Fruit fly (Drosophila melanogaster) whole organism, embryonic: ENCODE data around the gene Or7a.

Experiments used
- Atf3 ChIP-seq: fragments of 200-800 bp; sonication (Bioruptor generic); optimal IDR thresholded peaks from 3 replicates; lab custom pipeline; 2016; ENCODE audit warnings: missing biosample characterization, missing genetic modification characterization
- Bgb ChIP-seq: fragments of 200-800 bp; sonication (Bioruptor generic); IDR thresholded peaks from 2 replicates; pipeline ENCODE4 v1.3.6; 2022; ENCODE audit warnings: missing biosample characterization, missing genetic modification characterization; ENCODE audit not compliant: partially characterized antibody
- CG10321 ChIP-seq: fragments of 200-800 bp; sonication (Bioruptor generic); IDR thresholded peaks from 2 replicates; pipeline ENCODE4 v1.3.6; 2022; ENCODE audit warnings: missing biosample characterization, missing genetic modification characterization
- CG10979 ChIP-seq: fragments of 200-800 bp; sonication (Bioruptor generic); optimal IDR thresholded peaks from 2 replicates; lab custom pipeline; 2018; ENCODE audit warnings: missing biosample characterization, mild to moderate bottlenecking, missing genetic modification characterization, moderate library complexity
- CG11398 ChIP-seq: fragments of 200-800 bp; sonication (Bioruptor generic); optimal IDR thresholded peaks from 2 replicates; lab custom pipeline; 2016; ENCODE audit warnings: missing biosample characterization, missing genetic modification characterization
- CG12219 ChIP-seq: fragments of 200-800 bp; sonication (Bioruptor generic); optimal IDR thresholded peaks from 3 replicates; lab custom pipeline; 2018; ENCODE audit warnings: missing biosample characterization, mild to moderate bottlenecking, missing genetic modification characterization
- CG12299 ChIP-seq: fragments of 200-800 bp; sonication (Bioruptor generic); optimal IDR thresholded peaks from 2 replicates; lab custom pipeline; 2018; ENCODE audit warnings: missing biosample characterization, mild to moderate bottlenecking, missing genetic modification characterization
- CG1233 ChIP-seq: fragments of 200-800 bp; sonication (Bioruptor generic); optimal IDR thresholded peaks from 4 replicates; lab custom pipeline; 2018; ENCODE audit warnings: missing biosample characterization, mild to moderate bottlenecking, missing genetic modification characterization
- CG14667 ChIP-seq: fragments of 200-800 bp; sonication (Bioruptor generic); IDR thresholded peaks from 2 replicates; pipeline ENCODE4 v1.3.6; 2022; ENCODE audit warnings: missing biosample characterization, missing genetic modification characterization
- CG1529 ChIP-seq: fragments of 200-800 bp; sonication (Bioruptor generic); optimal IDR thresholded peaks from 3 replicates; lab custom pipeline; 2018; ENCODE audit warnings: missing biosample characterization, missing genetic modification characterization
- CG17186 ChIP-seq: fragments of 200-800 bp; sonication (Bioruptor generic); optimal IDR thresholded peaks from 3 replicates; lab custom pipeline; 2017; ENCODE audit warnings: missing biosample characterization, missing genetic modification reagents, missing genetic modification characterization
- CG2129 ChIP-seq: fragments of 200-800 bp; sonication (Bioruptor generic); IDR thresholded peaks from 2 replicates; pipeline ENCODE4 v1.3.6; 2022; ENCODE audit warnings: missing biosample characterization, missing genetic modification characterization; ENCODE audit not compliant: partially characterized antibody
- CG32767 ChIP-seq: fragments of 200-800 bp; sonication (Bioruptor generic); IDR thresholded peaks from 2 replicates; pipeline ENCODE4 v1.3.6; 2022; ENCODE audit warnings: missing biosample characterization, missing genetic modification characterization
- CG4404 ChIP-seq: fragments of 200-800 bp; sonication (Bioruptor generic); IDR thresholded peaks from 2 replicates; pipeline ENCODE4 v1.3.6; 2022; ENCODE audit warnings: missing biosample characterization, missing genetic modification characterization
- CG6272 ChIP-seq: fragments of 200-800 bp; sonication (Bioruptor generic); IDR thresholded peaks from 2 replicates; pipeline ENCODE4 v1.3.6; 2022; ENCODE audit warnings: missing biosample characterization, missing genetic modification characterization
- CG6765 ChIP-seq: fragments of 200-800 bp; sonication (Bioruptor generic); optimal IDR thresholded peaks from 3 replicates; lab custom pipeline; 2017; ENCODE audit warnings: missing biosample characterization, mild to moderate bottlenecking, missing genetic modification characterization
- CG8290 ChIP-seq, 3 experiments: fragments of 200-800 bp; sonication (Bioruptor generic); optimal IDR thresholded peaks; 2 replicates each; lab custom pipeline; 2016 to 2019; ENCODE audit warnings: missing biosample characterization in 3 of 3, missing genetic modification characterization in 3 of 3, mild to moderate bottlenecking in 2 of 3, moderate library complexity in 1 of 3
- CG8944 ChIP-seq: fragments of 200-800 bp; sonication (Bioruptor generic); optimal IDR thresholded peaks from 3 replicates; lab custom pipeline; 2016; ENCODE audit warnings: missing biosample characterization, missing genetic modification characterization
- CoRest ChIP-seq: fragments of 200-800 bp; sonication (Bioruptor generic); optimal IDR thresholded peaks from 3 replicates; lab custom pipeline; 2018; ENCODE audit warnings: missing biosample characterization, mild to moderate bottlenecking, missing genetic modification characterization, moderate library complexity
- Deaf1 ChIP-seq: fragments of 200-800 bp; optimal IDR thresholded peaks from 3 replicates; lab custom pipeline; 2019; ENCODE audit warnings: missing biosample characterization, mild to moderate bottlenecking, missing genetic modification characterization, moderate library complexity
- Dll ChIP-seq: fragments of 200-800 bp; sonication (Bioruptor generic); IDR thresholded peaks from 4 replicates; pipeline ENCODE4 v1.3.6; 2022; ENCODE audit warnings: missing biosample characterization, missing genetic modification characterization; ENCODE audit not compliant: partially characterized antibody
- Drgx ChIP-seq: fragments of 200-800 bp; sonication (Bioruptor generic); IDR thresholded peaks from 2 replicates; pipeline ENCODE4 v1.3.6; 2022; ENCODE audit warnings: missing biosample characterization, missing genetic modification characterization
- Fer2 ChIP-seq: fragments of 200-800 bp; sonication (Bioruptor generic); optimal IDR thresholded peaks from 2 replicates; lab custom pipeline; 2018; ENCODE audit warnings: missing biosample characterization, mild to moderate bottlenecking, missing genetic modification characterization, moderate library complexity
- Hand ChIP-seq: fragments of 200-800 bp; sonication (Bioruptor generic); optimal IDR thresholded peaks from 2 replicates; lab custom pipeline; 2017; ENCODE audit warnings: mild to moderate bottlenecking, missing biosample characterization, missing genetic modification reagents, missing genetic modification characterization
- Mad ChIP-seq: fragments of 200-800 bp; sonication (Bioruptor generic); optimal IDR thresholded peaks from 2 replicates; lab custom pipeline; 2016; ENCODE audit warnings: missing biosample characterization, missing genetic modification characterization
- Scr ChIP-seq: fragments of 200-800 bp; sonication (Bioruptor generic); IDR thresholded peaks from 2 replicates; pipeline ENCODE4 v1.3.6; 2022; ENCODE audit warnings: missing biosample characterization, missing genetic modification characterization; ENCODE audit not compliant: partially characterized antibody
- Spps ChIP-seq: fragments of 200-800 bp; sonication (Bioruptor generic); optimal IDR thresholded peaks from 2 replicates; lab custom pipeline; 2018; ENCODE audit warnings: missing biosample characterization, mild to moderate bottlenecking, missing genetic modification characterization
- Sry-β ChIP-seq: fragments of 200-800 bp; sonication (Bioruptor generic); optimal IDR thresholded peaks from 2 replicates; lab custom pipeline; 2018; ENCODE audit warnings: missing biosample characterization, mild to moderate bottlenecking, missing genetic modification characterization, moderate library complexity
- Tbp ChIP-seq: fragments of >200 bp; optimal IDR thresholded peaks from 2 replicates; lab custom pipeline; 2018; ENCODE audit warnings: missing biosample characterization, missing genetic modification characterization
- Trl ChIP-seq, 3 experiments: fragments of >200 bp in 2 of 3; fragments of 200-800 bp in 1 of 3; sonication (Bioruptor generic) in 1 of 3; optimal IDR thresholded peaks; 2 replicates in 1 of 3; 3 replicates in 2 of 3; lab custom pipeline; 2016 to 2017; ENCODE audit warnings: missing biosample characterization in 1 of 3, missing genetic modification characterization in 1 of 3
- Xrp1 ChIP-seq: fragments of 200-800 bp; sonication (Bioruptor generic); IDR thresholded peaks from 2 replicates; pipeline ENCODE4 v1.3.6; 2022; ENCODE audit warnings: missing biosample characterization, missing genetic modification characterization
- aop ChIP-seq: fragments of 200-800 bp; sonication (Bioruptor generic); IDR thresholded peaks from 2 replicates; pipeline ENCODE4 v1.3.6; 2022; ENCODE audit warnings: missing biosample characterization, missing genetic modification characterization
- bcd ChIP-seq: fragments of 200-800 bp; sonication (Bioruptor generic); optimal IDR thresholded peaks from 2 replicates; lab custom pipeline; 2017; ENCODE audit warnings: missing biosample characterization, mild to moderate bottlenecking, missing genetic modification characterization
- cg ChIP-seq: fragments of 200-800 bp; sonication (Bioruptor generic); optimal IDR thresholded peaks from 3 replicates; lab custom pipeline; 2019; ENCODE audit warnings: missing biosample characterization, mild to moderate bottlenecking, missing genetic modification characterization, moderate library complexity
- chif ChIP-seq, 2 experiments: fragments of 200-800 bp; sonication (Bioruptor generic); optimal IDR thresholded peaks; 3 replicates each; lab custom pipeline; 2016; ENCODE audit warnings: missing biosample characterization in 2 of 2, missing genetic modification characterization in 2 of 2
- da ChIP-seq: fragments of 200-800 bp; sonication (Bioruptor generic); optimal IDR thresholded peaks from 2 replicates; lab custom pipeline; 2016; ENCODE audit warnings: missing biosample characterization, missing genetic modification characterization
- fd64A ChIP-seq: fragments of 200-800 bp; sonication (Bioruptor generic); optimal IDR thresholded peaks from 3 replicates; lab custom pipeline; 2018; ENCODE audit warnings: missing biosample characterization, mild to moderate bottlenecking, missing genetic modification characterization
- fd96Cb ChIP-seq: fragments of 200-800 bp; sonication (Bioruptor generic); optimal IDR thresholded peaks from 2 replicates; lab custom pipeline; 2018; ENCODE audit warnings: missing biosample characterization, mild to moderate bottlenecking, missing genetic modification characterization, moderate library complexity
- hb ChIP-seq: fragments of 200-800 bp; sonication (Bioruptor generic); IDR thresholded peaks from 3 replicates; pipeline ENCODE4 v1.3.6; 2022; ENCODE audit warnings: missing biosample characterization, missing genetic modification characterization; ENCODE audit not compliant: partially characterized antibody
- lola ChIP-seq, 3 experiments: fragments of >200 bp in 2 of 3; fragments of 200-800 bp in 1 of 3; sonication (Bioruptor generic) in 1 of 3; optimal IDR thresholded peaks; 2 replicates each; lab custom pipeline; 2017 to 2019; ENCODE audit warnings: missing biosample characterization in 3 of 3, missing genetic modification characterization in 3 of 3, mild to moderate bottlenecking in 1 of 3, moderate library complexity in 1 of 3
- mam ChIP-seq: fragments of 200-800 bp; sonication (Bioruptor generic); optimal IDR thresholded peaks from 3 replicates; lab custom pipeline; 2016; ENCODE audit warnings: missing biosample characterization, missing genetic modification characterization
- rib ChIP-seq: fragments of 200-800 bp; sonication (Bioruptor generic); IDR thresholded peaks from 2 replicates; pipeline ENCODE4 v1.3.6; 2022; ENCODE audit warnings: missing biosample characterization, missing genetic modification characterization
- schlank ChIP-seq: fragments of 200-800 bp; sonication (Bioruptor generic); optimal IDR thresholded peaks from 2 replicates; lab custom pipeline; 2018; ENCODE audit warnings: missing biosample characterization, mild to moderate bottlenecking, missing genetic modification characterization
- scrt ChIP-seq: fragments of 200-800 bp; sonication (Bioruptor generic); optimal IDR thresholded peaks from 2 replicates; lab custom pipeline; 2018; ENCODE audit warnings: missing biosample characterization, mild to moderate bottlenecking, missing genetic modification characterization, moderate library complexity
- seq ChIP-seq: fragments of 200-800 bp; sonication (Bioruptor generic); IDR thresholded peaks from 2 replicates; pipeline ENCODE4 v1.3.6; 2022; ENCODE audit warnings: missing biosample characterization, missing genetic modification characterization
- stwl ChIP-seq: fragments of 200-800 bp; sonication (Bioruptor generic); optimal IDR thresholded peaks from 3 replicates; lab custom pipeline; 2018; ENCODE audit warnings: missing biosample characterization, mild to moderate bottlenecking, missing genetic modification characterization, moderate library complexity
- unpg ChIP-seq: fragments of 200-800 bp; sonication (Bioruptor generic); optimal IDR thresholded peaks from 3 replicates; lab custom pipeline; 2018; ENCODE audit warnings: missing biosample characterization, mild to moderate bottlenecking, missing genetic modification characterization, moderate library complexity
- vvl ChIP-seq: fragments of 200-800 bp; sonication (Bioruptor generic); IDR thresholded peaks from 2 replicates; pipeline ENCODE4 v1.3.6; 2022; ENCODE audit warnings: missing biosample characterization, missing genetic modification characterization
- yki ChIP-seq: fragments of >200 bp; optimal IDR thresholded peaks from 3 replicates; lab custom pipeline; 2018

The Or7a gene

dm6 chrX:8196598-8197228 lies 31.2 kb upstream of the Or7a start (continued):
- TF ChIP-seq CG12299 (tag; lab: Kevin White, UChicago): no peak
- no peak for TF ChIP-seq CG6272 (GFP tag; lab: Robert Waterston, UW)
- no peak for TF ChIP-seq CG1233 (GFP tag; lab: Kevin White, UChicago)
- no peak for TF ChIP-seq Hand (GFP tag; lab: Kevin White, UChicago)
- TF ChIP-seq hb: no peak
- TF ChIP-seq CG12219 (GFP tag; lab: Kevin White, UChicago): peak; percentile 25
- peak; percentile 20 for TF ChIP-seq CG1529
- no peak for TF ChIP-seq CG11398 (GFP tag; lab: Kevin White, UChicago)
- no peak for TF ChIP-seq Dll (GFP tag; lab: Robert Waterston, UW)
- TF ChIP-seq Xrp1 (GFP tag; lab: Robert Waterston, UW): peak; percentile 53; the same call in 1 of the 2 replicates
- no peak for TF ChIP-seq Atf3
- TF ChIP-seq fd96Cb (tag; lab: Kevin White, UChicago): peak; percentile 19
- TF ChIP-seq da: no peak
- TF ChIP-seq CG8290 (GFP tag; optimal IDR thresholded peaks at IDR 0.05; lab: Kevin White, UChicago): no peak
- peak in 1 of 2 experiments; percentile 73 for TF ChIP-seq CG8290 (tag; optimal IDR thresholded peaks at IDR 0.05; lab: Kevin White, UChicago)
- peak; percentile 44; the same call in 1 of the 2 replicates for TF ChIP-seq CG14667
- TF ChIP-seq CG8944: no peak
- TF ChIP-seq CG4404 (GFP tag; lab: Robert Waterston, UW): no peak
- TF ChIP-seq Deaf1 (tag; lab: Kevin White, UChicago): no peak
- no peak for TF ChIP-seq rib
- peak; percentile 28 to 38 for TF ChIP-seq chif (GFP tag; optimal IDR thresholded peaks at IDR 0.05; lab: Kevin White, UChicago)
- TF ChIP-seq scrt (GFP tag; lab: Kevin White, UChicago): no peak
- peak; percentile 49 for TF ChIP-seq unpg
- no peak for TF ChIP-seq Trl (optimal IDR thresholded peaks at IDR 0.05; lab: Kevin White, UChicago)
- no peak for TF ChIP-seq Trl (GFP tag; optimal IDR thresholded peaks at IDR 0.05; lab: Kevin White, UChicago)
- TF ChIP-seq Scr (GFP tag; lab: Robert Waterston, UW): no peak
- TF ChIP-seq schlank (tag; lab: Kevin White, UChicago): no peak
- no peak for TF ChIP-seq CoRest (tag; lab: Kevin White, UChicago)
- no peak for TF ChIP-seq aop
- TF ChIP-seq lola (GFP tag; optimal IDR thresholded peaks at IDR 0.05; lab: Kevin White, UChicago): no peak
- no peak for TF ChIP-seq Mad (GFP tag; lab: Kevin White, UChicago)
- no peak for TF ChIP-seq CG2129 (GFP tag; lab: Robert Waterston, UW)
- peak; percentile 48; the same call in 1 of the 2 replicates for TF ChIP-seq CG32767
- TF ChIP-seq stwl (tag; lab: Kevin White, UChicago): no peak
- TF ChIP-seq cg: no peak
- TF ChIP-seq fd64A (GFP tag; lab: Kevin White, UChicago): no peak
- no peak for TF ChIP-seq Bgb (GFP tag; lab: Robert Waterston, UW)
- no peak for TF ChIP-seq CG17186 (GFP tag; lab: Kevin White, UChicago)
- TF ChIP-seq yki (lab: Kevin White, UChicago): no peak
- TF ChIP-seq Spps (tag; lab: Kevin White, UChicago): no peak
- TF ChIP-seq CG6765 (GFP tag; lab: Kevin White, UChicago): no peak
- peak; percentile 38; the same call in 1 of the 2 replicates for TF ChIP-seq seq (GFP tag; lab: Robert Waterston, UW)
- no peak for TF ChIP-seq Sry-β (GFP tag; lab: Kevin White, UChicago)
- peak; percentile 41 for TF ChIP-seq bcd
- 0 out of 2 replicates have a peak, but pooled peaks have one; percentile 8 for TF ChIP-seq CG10321 (GFP tag; lab: Robert Waterston, UW)
- TF ChIP-seq Tbp (GFP tag; lab: Kevin White, UChicago): no peak
- TF ChIP-seq mam: no peak
- peak; percentile 79 for TF ChIP-seq Drgx (GFP tag; lab: Robert Waterston, UW)
- TF ChIP-seq Fer2: no peak
- TF ChIP-seq vvl (GFP tag; lab: Robert Waterston, UW): peak; percentile 76
- peak; percentile 47 for TF ChIP-seq CG10979 (tag; lab: Kevin White, UChicago)
